3 fruit fly cellular contexts compared by ENCODE assay signal in the genomic region with DNA sequence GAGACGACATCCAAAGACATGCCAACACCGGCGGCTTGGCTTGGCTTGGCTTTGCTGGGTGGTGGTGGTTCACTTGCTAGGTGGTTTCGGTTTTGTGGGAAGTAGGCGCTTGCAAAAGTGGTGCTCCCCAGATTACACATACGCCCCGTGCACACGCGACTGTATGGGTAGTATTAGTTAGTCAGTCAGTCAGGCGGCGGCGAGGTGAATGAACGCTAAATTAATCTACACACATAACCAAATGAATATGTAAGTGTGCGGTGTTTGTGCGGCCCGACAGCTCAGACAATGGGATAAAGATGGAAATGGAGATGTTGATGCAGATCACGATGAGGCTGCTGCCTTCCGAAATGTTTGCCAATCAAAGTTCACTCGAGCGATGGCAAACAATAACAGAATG.
A peak's percentile ranks its signal among the peaks of the same experiment; 100 is the strongest.
TF ChIP-seq lines count a peak whose summit lies in the region.

No protein-coding gene starts in this region.

- no peak for TF ChIP-seq CTCF in whole organism, embryonic (GFP tag; optimal IDR thresholded peaks at IDR 0.05; lab: Kevin White, UChicago)

TF ChIP-seq in whole organism, embryonic, 481 proteins besides CTCF, POLR2A, EP300 and RAD21:
- peak; percentile 42; the same call in 1 of the 2 replicates for TF ChIP-seq CG7372 (GFP tag; IDR thresholded peaks at IDR 0.05; lab: Robert Waterston, UW)
- TF ChIP-seq Med (GFP tag; lab: Kevin White, UChicago) = peak; percentile 34
- 0 out of 3 replicates have a peak, but pooled peaks have one; percentile 29 for TF ChIP-seq ci (GFP tag; IDR thresholded peaks at IDR 0.05; lab: Robert Waterston, UW)
- TF ChIP-seq vvl (GFP tag; IDR thresholded peaks at IDR 0.05; lab: Robert Waterston, UW) = peak; percentile 54
- no peak for TF ChIP-seq CG12942 (GFP tag; optimal IDR thresholded peaks at IDR 0.05; lab: Kevin White, UChicago)

TF ChIP-seq in whole organism, prepupa, 60 proteins besides CTCF, POLR2A, EP300 and RAD21:
- TF ChIP-seq svp (GFP tag; lab: Kevin White, UChicago) (peak; percentile 27), Sox15 (GFP tag; optimal IDR thresholded peaks at IDR 0.05; lab: Kevin White, UChicago) (no peak), pdm3 (GFP tag; optimal IDR thresholded peaks at IDR 0.05; lab: Kevin White, UChicago) (no peak), eg (GFP tag; IDR thresholded peaks at IDR 0.05; lab: Robert Waterston, UW) (0 out of 3 replicates have a peak, but pooled peaks have one; percentile 19), Sox102F (GFP tag; optimal IDR thresholded peaks at IDR 0.05; lab: Kevin White, UChicago) (no peak), Eip78C (GFP tag; lab: Kevin White, UChicago) (peak; percentile 7), vri (GFP tag; optimal IDR thresholded peaks at IDR 0.05; lab: Kevin White, UChicago) (no peak), Lpt (GFP tag; optimal IDR thresholded peaks at IDR 0.05; lab: Kevin White, UChicago) (no peak), CG10631 (GFP tag; optimal IDR thresholded peaks at IDR 0.05; lab: Kevin White, UChicago) (no peak), CG3919 (GFP tag; optimal IDR thresholded peaks at IDR 0.05; lab: Kevin White, UChicago) (no peak), CG6276 (GFP tag; optimal IDR thresholded peaks at IDR 0.05; lab: Kevin White, UChicago) (no peak), CG16779 (tag; optimal IDR thresholded peaks at IDR 0.05; lab: Kevin White, UChicago) (no peak), achi (GFP tag; optimal IDR thresholded peaks at IDR 0.05; lab: Kevin White, UChicago) (no peak), CG6163 (GFP tag; IDR thresholded peaks at IDR 0.05; lab: Robert Waterston, UW) (no peak), acj6 (GFP tag; optimal IDR thresholded peaks at IDR 0.05; lab: Kevin White, UChicago) (no peak), Met (GFP tag; optimal IDR thresholded peaks at IDR 0.05; lab: Kevin White, UChicago) (no peak), net (GFP tag; optimal IDR thresholded peaks at IDR 0.05; lab: Kevin White, UChicago) (no peak), dac (GFP tag; optimal IDR thresholded peaks at IDR 0.05; lab: Kevin White, UChicago) (no peak), dsx (GFP tag; optimal IDR thresholded peaks at IDR 0.05; lab: Kevin White, UChicago; ENCODE audit: poor library complexity, severe bottlenecking) (no peak), fkh (GFP tag; optimal IDR thresholded peaks at IDR 0.05; lab: Kevin White, UChicago) (no peak), CG11902 (GFP tag; optimal IDR thresholded peaks at IDR 0.05; lab: Kevin White, UChicago) (no peak), Gug (GFP tag; IDR thresholded peaks at IDR 0.05; lab: Robert Waterston, UW) (no peak)

TF ChIP-seq in whole organism, pupa, 21 proteins besides CTCF, POLR2A, EP300 and RAD21:
- TF ChIP-seq CG15710 (tag; optimal IDR thresholded peaks at IDR 0.05; lab: Kevin White, UChicago) (no peak), EcR (GFP tag; optimal IDR thresholded peaks at IDR 0.05; lab: Kevin White, UChicago) (peak; percentile 70)
